Worm (Caenorhabditis elegans) whole organism, mixed stage, embryonic: ENCODE measurements around the gene crp-1.

Experiments used
- M03D4.4 ChIP-seq: sonication (generic microtip); optimal IDR thresholded peaks from 2 replicates; lab custom pipeline; 2017; ENCODE audit warnings: mild to moderate bottlenecking, missing genetic modification characterization, missing compliant biosample characterization
- bed-3 ChIP-seq: fragments of 200-800 bp; sonication (Bioruptor generic); optimal IDR thresholded peaks from 3 replicates; lab custom pipeline; 2018; ENCODE audit warnings: mild to moderate bottlenecking, missing genetic modification characterization, moderate library complexity, missing compliant biosample characterization
- ceh-39 ChIP-seq: fragments of 150-350 bp; optimal IDR thresholded peaks from 2 replicates; lab custom pipeline; 2014; ENCODE audit warnings: missing biosample characterization, missing genetic modification characterization
- ceh-43 ChIP-seq: fragments of 200-800 bp; sonication (Bioruptor generic); optimal IDR thresholded peaks from 2 replicates; lab custom pipeline; 2018; ENCODE audit warnings: mild to moderate bottlenecking, missing genetic modification characterization, moderate library complexity, missing compliant biosample characterization
- ceh-83 ChIP-seq: fragments of 200-800 bp; sonication (Bioruptor generic); optimal IDR thresholded peaks from 2 replicates; lab custom pipeline; 2018; ENCODE audit warnings: mild to moderate bottlenecking, missing genetic modification characterization, missing compliant biosample characterization
- ces-1 ChIP-seq: fragments of 150-350 bp; optimal IDR thresholded peaks from 2 replicates; lab custom pipeline; 2014; ENCODE audit warnings: missing biosample characterization, missing genetic modification reagents, missing genetic modification characterization
- cnd-1 ChIP-seq: fragments of 200-800 bp; sonication (Bioruptor generic); optimal IDR thresholded peaks from 2 replicates; lab custom pipeline; 2018; ENCODE audit warnings: mild to moderate bottlenecking, missing genetic modification characterization, missing compliant biosample characterization
- drap-1 ChIP-seq: fragments of 200-800 bp; sonication (Bioruptor generic); optimal IDR thresholded peaks from 3 replicates; lab custom pipeline; 2018; ENCODE audit warnings: mild to moderate bottlenecking, missing genetic modification characterization, missing compliant biosample characterization
- elt-1 ChIP-seq: sonication (generic microtip); optimal IDR thresholded peaks from 2 replicates; lab custom pipeline; 2017; ENCODE audit warnings: missing genetic modification characterization, mild to moderate bottlenecking, missing compliant biosample characterization, antibody characterized with exemption, moderate library complexity, borderline replicate concordance; ENCODE audit not compliant: insufficient read depth
- elt-3 ChIP-seq: fragments of 150-350 bp; optimal IDR thresholded peaks from 2 replicates; lab custom pipeline; 2014; ENCODE audit warnings: missing biosample characterization, missing genetic modification characterization
- flh-1 ChIP-seq: fragments of 200-800 bp; sonication (Bioruptor generic); optimal IDR thresholded peaks from 2 replicates; lab custom pipeline; 2018; ENCODE audit warnings: mild to moderate bottlenecking, missing genetic modification characterization, moderate library complexity, missing compliant biosample characterization
- ham-2 ChIP-seq: fragments of 200-800 bp; sonication (Bioruptor generic); optimal IDR thresholded peaks from 2 replicates; lab custom pipeline; 2018; ENCODE audit warnings: mild to moderate bottlenecking, missing genetic modification characterization, missing compliant biosample characterization
- hlh-1 ChIP-seq: fragments of 150-350 bp; optimal IDR thresholded peaks from 2 replicates; lab custom pipeline; 2014; ENCODE audit warnings: missing biosample characterization, missing genetic modification reagents, missing genetic modification characterization
- lin-13 ChIP-seq: fragments of 150-350 bp; optimal IDR thresholded peaks from 2 replicates; lab custom pipeline; 2014; ENCODE audit warnings: missing biosample characterization, missing genetic modification characterization
- lin-32 ChIP-seq: fragments of 200-800 bp; sonication (Bioruptor generic); optimal IDR thresholded peaks from 2 replicates; lab custom pipeline; 2018; ENCODE audit warnings: mild to moderate bottlenecking, missing genetic modification characterization, missing compliant biosample characterization
- lsy-2 ChIP-seq: fragments of 150-350 bp; optimal IDR thresholded peaks from 2 replicates; lab custom pipeline; 2014; ENCODE audit warnings: missing biosample characterization, missing genetic modification characterization
- mab-5 ChIP-seq: fragments of 150-350 bp; optimal IDR thresholded peaks from 2 replicates; lab custom pipeline; 2014; ENCODE audit warnings: missing biosample characterization, missing genetic modification characterization
- mls-2 ChIP-seq: sonication (generic microtip); optimal IDR thresholded peaks from 2 replicates; lab custom pipeline; 2016; ENCODE audit warnings: mild to moderate bottlenecking, missing genetic modification characterization, moderate library complexity, missing compliant biosample characterization
- nhr-12 ChIP-seq: fragments of 150-350 bp; optimal IDR thresholded peaks from 2 replicates; lab custom pipeline; 2014; ENCODE audit warnings: missing biosample characterization, missing genetic modification characterization
- nhr-2 ChIP-seq: fragments of 150-350 bp; optimal IDR thresholded peaks from 2 replicates; lab custom pipeline; 2014; ENCODE audit warnings: missing biosample characterization, missing genetic modification characterization
- nhr-237 ChIP-seq: fragments of 150-350 bp; optimal IDR thresholded peaks from 2 replicates; lab custom pipeline; 2014; ENCODE audit warnings: missing biosample characterization, missing genetic modification characterization
- nhr-28 ChIP-seq: fragments of 150-350 bp; optimal IDR thresholded peaks from 2 replicates; lab custom pipeline; 2014; ENCODE audit warnings: missing biosample characterization, missing genetic modification characterization
- nhr-76 ChIP-seq: sonication (generic microtip); optimal IDR thresholded peaks from 2 replicates; lab custom pipeline; 2017; ENCODE audit warnings: missing biosample characterization, missing genetic modification characterization
- pha-4 ChIP-seq: fragments of 150-350 bp; optimal IDR thresholded peaks from 2 replicates; lab custom pipeline; 2018; ENCODE audit warnings: missing biosample characterization, missing genetic modification reagents, missing genetic modification characterization
- sem-2 ChIP-seq: fragments of 200-800 bp; sonication (Bioruptor generic); optimal IDR thresholded peaks from 2 replicates; lab custom pipeline; 2018; ENCODE audit warnings: mild to moderate bottlenecking, missing genetic modification characterization, missing compliant biosample characterization
- snpc-4 ChIP-seq: fragments of 150-350 bp; optimal IDR thresholded peaks from 2 replicates; lab custom pipeline; 2014; ENCODE audit warnings: missing biosample characterization, missing genetic modification characterization
- sptf-1 ChIP-seq: sonication (generic microtip); optimal IDR thresholded peaks from 2 replicates; lab custom pipeline; 2017; ENCODE audit warnings: mild to moderate bottlenecking, missing genetic modification characterization, moderate library complexity, missing compliant biosample characterization
- tbx-8 ChIP-seq: fragments of 200-800 bp; sonication (Bioruptor generic); optimal IDR thresholded peaks from 2 replicates; lab custom pipeline; 2018; ENCODE audit warnings: mild to moderate bottlenecking, missing genetic modification characterization, moderate library complexity, missing compliant biosample characterization
- unc-120 ChIP-seq: sonication (generic microtip); optimal IDR thresholded peaks from 2 replicates; lab custom pipeline; 2017; ENCODE audit warnings: missing genetic modification characterization, missing compliant biosample characterization; ENCODE audit not compliant: poor library complexity, severe bottlenecking
- unc-62 ChIP-seq: fragments of 150-350 bp; optimal IDR thresholded peaks from 2 replicates; lab custom pipeline; 2014; ENCODE audit warnings: missing biosample characterization, missing genetic modification reagents, missing genetic modification characterization
- ztf-11 ChIP-seq: fragments of 150-350 bp; optimal IDR thresholded peaks from 2 replicates; lab custom pipeline; 2014; ENCODE audit warnings: missing biosample characterization, missing genetic modification characterization

The crp-1 gene

ce11 chrV:10485389-10485788, 7.0 kb downstream of the crp-1 start:
- TF ChIP-seq ztf-11 (tag; lab: Kevin White, UChicago) (no peak), mls-2 (tag; lab: Kevin White, UChicago) (no peak), unc-120 (tag; lab: Kevin White, UChicago) (no peak), nhr-12 (tag; lab: Kevin White, UChicago) (no peak), ceh-43 (GFP tag; lab: Kevin White, UChicago) (no peak), ham-2 (no peak), cnd-1 (no peak), nhr-2 (tag; lab: Kevin White, UChicago) (no peak), nhr-76 (tag; lab: Kevin White, UChicago) (no peak), lsy-2 (no peak), elt-1 (no peak), pha-4 (tag; lab: Kevin White, UChicago) (no peak), bed-3 (no peak), unc-62 (no peak), nhr-28 (tag; lab: Kevin White, UChicago) (no peak), sem-2 (no peak), mab-5 (no peak), snpc-4 (tag; lab: Kevin White, UChicago) (no peak)

DNA sequence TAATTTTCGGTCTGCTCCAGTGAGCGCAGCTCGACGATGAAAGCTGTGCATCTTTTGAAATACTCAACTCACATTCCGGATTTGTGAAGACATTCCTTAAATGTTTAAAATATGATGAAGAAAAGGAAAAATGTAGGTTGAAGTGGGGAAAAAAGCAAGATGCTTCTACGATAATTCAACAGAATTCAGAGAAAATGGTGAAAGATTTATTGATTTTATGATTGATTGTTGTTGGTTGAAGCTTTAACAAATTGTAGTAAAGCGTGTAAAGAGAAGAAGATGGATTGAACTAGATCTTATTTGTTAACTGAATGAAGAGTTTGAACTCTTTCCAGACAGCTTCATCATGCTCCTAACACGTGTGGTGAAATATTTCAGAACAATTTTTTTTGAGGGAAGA, 11.6 kb downstream of the crp-1 start, which contains the start of gene ncx-5:
ncx-5 (minus strand) TSS at position 101 of the 400 bp plus-strand sequence.
- no peak for TF ChIP-seq mab-5
- no peak for TF ChIP-seq snpc-4 (tag; lab: Kevin White, UChicago)

DNA sequence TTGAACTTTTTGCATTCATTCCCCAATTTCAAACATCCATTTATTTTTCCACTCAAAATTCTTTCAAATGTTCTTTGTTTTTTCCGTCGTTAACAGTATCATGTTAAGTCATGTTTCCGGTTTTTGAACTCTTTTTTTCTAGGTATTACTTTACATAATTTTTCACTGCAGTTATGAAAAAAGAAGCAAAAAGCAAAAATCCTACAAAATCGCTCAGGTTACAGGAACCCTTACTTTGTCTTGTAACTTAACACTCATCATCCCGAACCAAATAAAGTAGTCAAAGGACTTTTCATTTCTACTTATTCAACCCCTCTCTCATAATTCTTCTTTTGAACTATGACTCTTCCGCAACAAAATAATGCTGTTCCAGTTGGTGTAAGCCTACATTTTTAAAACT, 13.1 kb downstream of the crp-1 start, which contains the start of gene aqp-5:
aqp-5 (plus strand) TSS at position 301 of the 400 bp plus-strand sequence.
- TF ChIP-seq ceh-39 (tag; lab: Kevin White, UChicago) (no peak), nhr-76 (tag; lab: Kevin White, UChicago) (no peak), snpc-4 (tag; lab: Kevin White, UChicago) (no peak), unc-120 (tag; lab: Kevin White, UChicago) (no peak), hlh-1 (tag; lab: Kevin White, UChicago) (no peak), lin-13 (tag; lab: Kevin White, UChicago) (no peak), M03D4.4 (no peak), elt-3 (no peak), ces-1 (GFP tag; lab: Kevin White, UChicago) (no peak), bed-3 (no peak), ztf-11 (tag; lab: Kevin White, UChicago) (no peak)
- TF ChIP-seq, all 35 proteins: peak for 0

- TF ChIP-seq lin-32 (GFP tag; lab: Kevin White, UChicago) (no peak), nhr-2 (tag; lab: Kevin White, UChicago) (no peak), nhr-76 (tag; lab: Kevin White, UChicago) (no peak), cnd-1 (no peak), ceh-83 (GFP tag; lab: Kevin White, UChicago) (no peak), hlh-1 (tag; lab: Kevin White, UChicago) (no peak)
- TF ChIP-seq, all 35 proteins: peak for 0
Measured at ce11 chrV:10493150-10493549, 14.8 kb downstream of the crp-1 start, which contains the start of gene ugt-33. TSS of gene ugt-33 (plus strand) at chrV:10493409.

- no peak for TF ChIP-seq nhr-12 (tag; lab: Kevin White, UChicago)
- TF ChIP-seq bed-3, result no peak
- no peak for TF ChIP-seq ces-1 (GFP tag; lab: Kevin White, UChicago)
- TF ChIP-seq tbx-8 (GFP tag; lab: Kevin White, UChicago), result no peak
Measured at ce11 chrV:10496733-10497132, 18.4 kb downstream of the crp-1 start, which contains the start of gene C35A5.4. TSS of gene C35A5.4 (plus strand) at chrV:10497033.

- no peak for TF ChIP-seq mls-2 (tag; lab: Kevin White, UChicago)
- no peak for TF ChIP-seq nhr-28 (tag; lab: Kevin White, UChicago)
Measured at ce11 chrV:10501295-10501694, 22.9 kb downstream of the crp-1 start, which contains the start of gene C35A5.3. TSS of gene C35A5.3 (minus strand) at chrV:10501395.

- TF ChIP-seq nhr-12 (tag; lab: Kevin White, UChicago) (no peak), pha-4 (tag; lab: Kevin White, UChicago) (no peak), hlh-1 (tag; lab: Kevin White, UChicago) (no peak), nhr-2 (tag; lab: Kevin White, UChicago) (no peak), drap-1 (no peak), cnd-1 (no peak), unc-120 (tag; lab: Kevin White, UChicago) (no peak), ceh-83 (GFP tag; lab: Kevin White, UChicago) (no peak), unc-62 (no peak), lin-32 (GFP tag; lab: Kevin White, UChicago) (no peak), mab-5 (no peak), bed-3 (no peak), sptf-1 (no peak), snpc-4 (tag; lab: Kevin White, UChicago) (no peak), lin-13 (tag; lab: Kevin White, UChicago) (no peak), nhr-237 (tag; lab: Kevin White, UChicago) (no peak), flh-1 (GFP tag; lab: Kevin White, UChicago) (no peak)
Measured at ce11 chrV:10503011-10503410, 24.6 kb downstream of the crp-1 start, which contains the start of gene C35A5.11. TSS of gene C35A5.11 (minus strand) at chrV:10503111.
